Worm (Caenorhabditis elegans) whole organism, mixed stage, embryonic: Measurements from ENCODE around the gene dgn-1.

Experiments
- blmp-1 ChIP-seq: fragments of 150-350 bp; optimal IDR thresholded peaks from 2 replicates; lab custom pipeline; 2014; ENCODE audit warnings: missing biosample characterization, missing genetic modification characterization
- lsy-2 ChIP-seq: fragments of 150-350 bp; optimal IDR thresholded peaks from 2 replicates; lab custom pipeline; 2014; ENCODE audit warnings: missing biosample characterization, missing genetic modification characterization
- mep-1 ChIP-seq: fragments of 150-350 bp; optimal IDR thresholded peaks from 2 replicates; lab custom pipeline; 2017; ENCODE audit warnings: missing biosample characterization, missing genetic modification reagents, missing genetic modification characterization, inconsistent platforms
- nhr-237 ChIP-seq: fragments of 150-350 bp; optimal IDR thresholded peaks from 2 replicates; lab custom pipeline; 2014; ENCODE audit warnings: missing biosample characterization, missing genetic modification characterization
- snpc-4 ChIP-seq: fragments of 150-350 bp; optimal IDR thresholded peaks from 2 replicates; lab custom pipeline; 2014; ENCODE audit warnings: missing biosample characterization, missing genetic modification characterization
- tbx-8 ChIP-seq: fragments of 200-800 bp; sonication (Bioruptor generic); optimal IDR thresholded peaks from 2 replicates; lab custom pipeline; 2018; ENCODE audit warnings: mild to moderate bottlenecking, missing genetic modification characterization, moderate library complexity, missing compliant biosample characterization
- unc-39 ChIP-seq: fragments of 150-350 bp; optimal IDR thresholded peaks from 2 replicates; lab custom pipeline; 2014; ENCODE audit warnings: missing biosample characterization, missing genetic modification characterization
- unc-62 ChIP-seq: fragments of 150-350 bp; optimal IDR thresholded peaks from 2 replicates; lab custom pipeline; 2014; ENCODE audit warnings: missing biosample characterization, missing genetic modification reagents, missing genetic modification characterization
- ztf-11 ChIP-seq: fragments of 150-350 bp; optimal IDR thresholded peaks from 2 replicates; lab custom pipeline; 2014; ENCODE audit warnings: missing biosample characterization, missing genetic modification characterization

DNA sequence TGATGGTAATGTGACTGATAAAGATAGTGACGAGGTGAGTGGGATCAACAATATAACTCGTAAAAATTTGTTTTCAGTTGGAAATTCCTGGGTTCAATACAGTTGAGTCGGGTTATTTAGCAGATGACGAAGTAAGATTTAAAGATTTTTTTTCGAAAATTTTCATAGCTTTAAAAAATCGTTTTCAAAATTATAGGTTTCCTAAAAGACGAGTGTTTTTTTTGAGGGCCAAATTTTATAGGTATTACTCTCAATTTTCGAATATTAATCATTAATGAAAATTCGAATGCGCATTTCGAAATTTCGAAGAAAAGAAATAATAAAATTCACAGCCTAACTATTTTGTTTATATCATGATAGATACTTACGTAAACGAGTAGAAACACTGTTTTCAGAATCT, 42.3 kb upstream of the dgn-1 start:
- TF ChIP-seq nhr-237 (no peak), ztf-11 (no peak), blmp-1 (tag; lab: Kevin White, UChicago) (no peak), lsy-2 (tag; lab: Kevin White, UChicago) (no peak), snpc-4 (tag; lab: Kevin White, UChicago) (no peak), tbx-8 (GFP tag; lab: Kevin White, UChicago) (no peak), mep-1 (tag; lab: Kevin White, UChicago) (no peak), unc-39 (tag; lab: Kevin White, UChicago) (no peak), unc-62 (GFP tag; lab: Kevin White, UChicago) (no peak)
